Worm (Caenorhabditis elegans): Measurements from ENCODE around the gene rpn-13.

rpn-13 gene

DNA sequence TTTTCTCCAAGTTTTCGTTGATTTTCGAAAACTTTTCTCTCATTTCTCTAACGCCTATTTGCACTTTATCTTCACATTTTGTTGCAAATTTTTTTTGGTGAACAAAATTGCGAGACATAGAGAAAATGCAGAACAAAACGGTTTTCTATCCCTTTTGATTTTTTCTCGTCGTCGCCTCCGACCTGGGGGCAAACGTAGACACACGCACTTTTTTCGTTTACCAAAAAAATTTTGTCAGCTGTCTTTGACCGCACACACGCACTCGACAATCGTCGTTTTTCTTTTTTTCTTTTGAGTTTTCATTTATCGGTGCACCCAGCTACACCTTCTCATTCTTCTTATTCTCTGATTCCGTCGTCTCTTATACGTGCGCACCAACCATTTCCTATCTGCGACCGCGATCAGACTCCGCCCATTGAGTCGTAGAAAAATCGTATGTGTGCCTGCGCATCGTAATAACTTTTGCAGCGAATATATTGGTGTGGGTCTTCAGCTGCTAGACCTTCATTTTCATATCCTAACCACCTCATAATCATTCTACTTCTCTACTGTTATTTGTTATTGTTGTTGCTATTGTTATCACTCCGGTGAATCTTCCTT is 20.7 kb upstream of the rpn-13 start:
- TF ChIP-seq mdl-1 (tag; optimal IDR thresholded peaks at IDR 0.05) (peak in 1 of 2 experiments; percentile 58), efl-3 (GFP tag; optimal IDR thresholded peaks at IDR 0.05) (no peak), nhr-71 (tag; optimal IDR thresholded peaks at IDR 0.05) (peak; percentile 93), grh-1 (GFP tag; IDR thresholded peaks at IDR 0.05) (peak; percentile 57), xbp-1 (tag; optimal IDR thresholded peaks at IDR 0.05) (peak; percentile 25), snpc-4 (tag; optimal IDR thresholded peaks at IDR 0.05) (peak; percentile 14), C34B4.2 (tag; optimal IDR thresholded peaks at IDR 0.05) (no peak), rnt-1 (tag; optimal IDR thresholded peaks at IDR 0.05) (peak; percentile 81), vab-15 (tag; optimal IDR thresholded peaks at IDR 0.05) (peak; percentile 2), lin-35 (GFP tag; optimal IDR thresholded peaks at IDR 0.05) (peak in 1 of 2 experiments; percentile 54), nhr-11 (tag; optimal IDR thresholded peaks at IDR 0.05) (peak; percentile 41), tbx-2 (tag; optimal IDR thresholded peaks at IDR 0.05) (peak; percentile 70), blmp-1 (tag; optimal IDR thresholded peaks at IDR 0.05) (peak; percentile 77), lin-39 (tag; optimal IDR thresholded peaks at IDR 0.05) (peak; percentile 80), fos-1 (tag; optimal IDR thresholded peaks at IDR 0.05) (peak; percentile 44), mab-9 (GFP tag; IDR thresholded peaks at IDR 0.05) (no peak), unc-130 (tag; optimal IDR thresholded peaks at IDR 0.05) (peak; percentile 57), nhr-84 (tag; optimal IDR thresholded peaks at IDR 0.05) (no peak), efl-1 (optimal IDR thresholded peaks at IDR 0.05) (peak in 1 of 2 experiments; percentile 45), efl-1 (GFP tag; optimal IDR thresholded peaks at IDR 0.05 in 1 of 2) (peak in 1 of 2 experiments; percentile 88), snu-23 (GFP tag; optimal IDR thresholded peaks at IDR 0.05) (peak; percentile 83), nhr-19 (GFP tag; conservative IDR thresholded peaks at IDR 0.05) (peak; percentile 78), C16A3.4 (tag; optimal IDR thresholded peaks at IDR 0.05) (no peak), lin-14 (GFP tag; optimal IDR thresholded peaks at IDR 0.05) (peak; percentile 96), ceh-82 (tag; optimal IDR thresholded peaks at IDR 0.05) (peak in 2 of 3 experiments; percentile 14 to 22), nhr-47 (tag; optimal IDR thresholded peaks at IDR 0.05) (peak; percentile 59), lsy-2 (tag; optimal IDR thresholded peaks at IDR 0.05) (peak; percentile 61 to 81), nhr-237 (tag; optimal IDR thresholded peaks at IDR 0.05) (peak; percentile 24), jun-1 (tag; optimal IDR thresholded peaks at IDR 0.05) (peak; percentile 24), elt-2 (tag; optimal IDR thresholded peaks at IDR 0.05) (no peak), skn-1 (tag; optimal IDR thresholded peaks at IDR 0.05) (peak; percentile 25), nhr-28 (tag; optimal IDR thresholded peaks at IDR 0.05) (no peak), irx-1 (tag; optimal IDR thresholded peaks at IDR 0.05) (peak; percentile 67), nhr-90 (tag; optimal IDR thresholded peaks at IDR 0.05; ENCODE audit: poor library complexity) (peak; percentile 51), lin-13 (GFP tag; optimal IDR thresholded peaks at IDR 0.05) (peak; percentile 38), hpl-2 (GFP tag; optimal IDR thresholded peaks at IDR 0.05) (no peak), lin-15B (tag; optimal IDR thresholded peaks at IDR 0.05) (no peak), swsn-7 (tag; optimal IDR thresholded peaks at IDR 0.05) (peak; percentile 53), hlh-4 (tag; optimal IDR thresholded peaks at IDR 0.05) (no peak), egl-27 (tag; optimal IDR thresholded peaks at IDR 0.05) (peak in 1 of 2 experiments; percentile 14), ets-5 (GFP tag; IDR thresholded peaks at IDR 0.05) (no peak), mep-1 (tag; optimal IDR thresholded peaks at IDR 0.05) (peak; percentile 70), nhr-77 (tag; optimal IDR thresholded peaks at IDR 0.05) (peak; percentile 53), isw-1 (GFP tag; IDR thresholded peaks at IDR 0.05) (no peak), nhr-85 (tag) (peak; percentile 99), nhr-20 (tag; optimal IDR thresholded peaks at IDR 0.05) (peak; percentile 90), dpl-1 (GFP tag; optimal IDR thresholded peaks at IDR 0.05) (peak; percentile 8 to 35 (median 19)), ceh-88 (GFP tag; IDR thresholded peaks at IDR 0.05) (no peak), elt-3 (tag; optimal IDR thresholded peaks at IDR 0.05) (peak in 3 of 6 experiments; percentile 7 to 59 (median 14)), F16B12.6 (tag; optimal IDR thresholded peaks at IDR 0.05) (peak; percentile 31)
